Worm (Caenorhabditis elegans) whole organism, late embryonic: ENCODE data around the gene dhhc-6.
A peak's percentile ranks its signal among the peaks of the same experiment; 100 is the strongest.

ENCODE experiments used
- C38D4.7 ChIP-seq: fragments of 200-800 bp; sonication (Bioruptor generic); optimal IDR thresholded peaks from 2 replicates; lab custom pipeline; 2018; ENCODE audit warnings: mild to moderate bottlenecking, missing genetic modification characterization, moderate library complexity, missing compliant biosample characterization
- K02D7.2 ChIP-seq: sonication (generic microtip); optimal IDR thresholded peaks from 2 replicates; lab custom pipeline; 2017; ENCODE audit warnings: mild to moderate bottlenecking, missing genetic modification characterization, missing compliant biosample characterization
- ceh-19 ChIP-seq: fragments of 200-800 bp; sonication (Bioruptor generic); optimal IDR thresholded peaks from 2 replicates; lab custom pipeline; 2018; ENCODE audit warnings: mild to moderate bottlenecking, missing genetic modification characterization, missing compliant biosample characterization
- ceh-22 ChIP-seq: sonication (generic microtip); optimal IDR thresholded peaks from 2 replicates; lab custom pipeline; 2017; ENCODE audit warnings: missing biosample characterization, missing genetic modification characterization
- ceh-24 ChIP-seq: sonication (generic microtip); optimal IDR thresholded peaks from 2 replicates; lab custom pipeline; 2016; ENCODE audit warnings: mild to moderate bottlenecking, missing genetic modification characterization, missing compliant biosample characterization
- ceh-30 ChIP-seq: fragments of 150-350 bp; optimal IDR thresholded peaks from 2 replicates; lab custom pipeline; 2014; ENCODE audit warnings: missing biosample characterization, missing genetic modification characterization
- ceh-48 ChIP-seq: sonication (generic microtip); optimal IDR thresholded peaks from 2 replicates; lab custom pipeline; 2016; ENCODE audit warnings: missing genetic modification characterization, inconsistent platforms, missing compliant biosample characterization
- dve-1 ChIP-seq: sonication (generic microtip); optimal IDR thresholded peaks from 2 replicates; lab custom pipeline; 2017; ENCODE audit warnings: antibody characterized with exemption, mild to moderate bottlenecking, missing genetic modification characterization, missing compliant biosample characterization
- elt-4 ChIP-seq: sonication (generic microtip); optimal IDR thresholded peaks from 2 replicates; lab custom pipeline; 2016; ENCODE audit warnings: missing genetic modification characterization, missing compliant biosample characterization
- fkh-10 ChIP-seq: fragments of 150-350 bp; optimal IDR thresholded peaks from 2 replicates; lab custom pipeline; 2014; ENCODE audit warnings: missing biosample characterization, missing genetic modification reagents, missing genetic modification characterization
- gmeb-2 ChIP-seq: sonication (generic microtip); optimal IDR thresholded peaks from 2 replicates; lab custom pipeline; 2016; ENCODE audit warnings: missing genetic modification characterization, inconsistent platforms, missing compliant biosample characterization
- hlh-15 ChIP-seq: sonication (generic microtip); optimal IDR thresholded peaks from 2 replicates; lab custom pipeline; 2016; ENCODE audit warnings: missing genetic modification characterization, missing compliant biosample characterization
- lim-6 ChIP-seq: sonication (generic microtip); optimal IDR thresholded peaks from 2 replicates; lab custom pipeline; 2016; ENCODE audit warnings: missing genetic modification characterization, missing compliant biosample characterization
- nfya-1 ChIP-seq: sonication (generic microtip); optimal IDR thresholded peaks from 2 replicates; lab custom pipeline; 2017; ENCODE audit warnings: missing genetic modification characterization, mild to moderate bottlenecking, missing compliant biosample characterization, antibody characterized with exemption, moderate library complexity
- pag-3 ChIP-seq: sonication (generic microtip); optimal IDR thresholded peaks from 2 replicates; lab custom pipeline; 2016; ENCODE audit warnings: missing compliant biosample characterization, missing genetic modification characterization, borderline replicate concordance
- pax-1 ChIP-seq: fragments of 150-350 bp; optimal IDR thresholded peaks from 2 replicates; lab custom pipeline; 2014; ENCODE audit warnings: missing biosample characterization, missing genetic modification characterization
- sdc-2 ChIP-seq: sonication (generic microtip); optimal IDR thresholded peaks from 2 replicates; lab custom pipeline; 2016; ENCODE audit warnings: missing genotype, missing genetic modification characterization, missing compliant biosample characterization
- syd-9 ChIP-seq: sonication (generic microtip); optimal IDR thresholded peaks from 2 replicates; lab custom pipeline; 2016; ENCODE audit warnings: mild to moderate bottlenecking, missing genetic modification characterization, moderate library complexity, missing compliant biosample characterization
- tbx-2 ChIP-seq: sonication (generic microtip); optimal IDR thresholded peaks from 2 replicates; lab custom pipeline; 2016; ENCODE audit warnings: missing genetic modification characterization, missing compliant biosample characterization
- ttx-3 ChIP-seq: sonication (generic microtip); optimal IDR thresholded peaks from 2 replicates; lab custom pipeline; 2016; ENCODE audit warnings: missing genetic modification reagents, missing genetic modification characterization, missing compliant biosample characterization
- unc-3 ChIP-seq, 2 experiments: fragments of 200-800 bp in 1 of 2; sonication (Bioruptor generic) in 1 of 2; sonication (generic microtip) in 1 of 2; conservative IDR thresholded peaks in 1 of 2; optimal IDR thresholded peaks in 1 of 2; 2 replicates each; pipeline versions ENCODE4 v1.3.6 to Lab custom; 2016 to 2022; ENCODE audit warnings: missing compliant biosample characterization in 2 of 2, missing genetic modification characterization in 2 of 2, missing genetic modification reagents in 1 of 2
- unc-42 ChIP-seq: sonication (generic microtip); optimal IDR thresholded peaks from 2 replicates; lab custom pipeline; 2016; ENCODE audit warnings: missing genotype, missing genetic modification characterization, missing compliant biosample characterization
- unc-55 ChIP-seq: sonication (generic microtip); optimal IDR thresholded peaks from 2 replicates; lab custom pipeline; 2017; ENCODE audit warnings: missing biosample characterization, missing genetic modification reagents, missing genetic modification characterization
- ztf-16 ChIP-seq: sonication (generic microtip); optimal IDR thresholded peaks from 2 replicates; lab custom pipeline; 2017; ENCODE audit warnings: missing genetic modification characterization, missing compliant biosample characterization

dhhc-6 gene

DNA sequence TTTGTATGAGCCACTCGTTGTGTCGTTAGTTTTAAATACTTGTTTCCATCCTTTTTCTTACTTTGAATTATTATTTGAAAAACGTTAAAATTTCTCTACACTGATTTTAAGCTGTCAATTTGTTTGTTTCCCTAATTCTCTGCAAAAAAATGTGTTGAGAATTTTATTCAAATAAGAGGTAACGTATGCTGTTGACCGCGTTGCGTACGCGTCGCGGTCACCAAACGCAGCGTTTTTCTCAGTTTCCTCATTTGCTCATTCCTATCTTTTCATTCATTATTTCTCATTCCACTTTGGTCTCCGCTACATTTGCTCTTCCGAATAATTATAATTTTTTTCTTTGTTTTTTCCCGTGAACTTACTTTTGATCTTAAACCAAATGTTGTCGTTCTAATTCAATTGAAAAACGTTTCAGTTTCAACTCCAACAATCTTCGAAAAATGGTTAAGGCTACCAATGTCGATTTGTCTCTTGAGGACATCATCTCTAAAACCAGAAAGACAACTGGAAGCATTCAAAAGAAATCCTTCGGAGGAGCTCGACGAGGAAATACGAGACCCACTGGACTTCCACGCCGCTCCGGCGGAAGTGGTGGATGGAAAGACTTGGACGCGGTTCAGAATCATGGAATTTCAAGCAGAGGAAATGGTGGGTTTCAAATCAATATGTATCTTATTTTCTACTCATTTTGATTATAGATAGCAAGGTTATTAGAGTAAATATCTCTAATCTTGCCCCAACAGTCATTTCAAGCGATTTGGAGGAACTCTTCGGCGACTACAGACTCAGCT, 1.7 kb upstream of the dhhc-6 start, which contains the start of gene aly-3:
aly-3 (plus strand) TSS at position 409 of the 791 bp plus-strand sequence.
- peak; percentile 11 for TF ChIP-seq nfya-1 (tag; lab: Kevin White, UChicago)
- peak; percentile 19 for TF ChIP-seq tbx-2 (tag; lab: Kevin White, UChicago)
- TF ChIP-seq syd-9: no peak

ce11 chrIV:12126740-12127472, 2.2 kb downstream of the dhhc-6 start:
- no peak for TF ChIP-seq ceh-22 (tag; lab: Kevin White, UChicago)
- TF ChIP-seq unc-42 (tag; lab: Kevin White, UChicago): peak; percentile 71

DNA sequence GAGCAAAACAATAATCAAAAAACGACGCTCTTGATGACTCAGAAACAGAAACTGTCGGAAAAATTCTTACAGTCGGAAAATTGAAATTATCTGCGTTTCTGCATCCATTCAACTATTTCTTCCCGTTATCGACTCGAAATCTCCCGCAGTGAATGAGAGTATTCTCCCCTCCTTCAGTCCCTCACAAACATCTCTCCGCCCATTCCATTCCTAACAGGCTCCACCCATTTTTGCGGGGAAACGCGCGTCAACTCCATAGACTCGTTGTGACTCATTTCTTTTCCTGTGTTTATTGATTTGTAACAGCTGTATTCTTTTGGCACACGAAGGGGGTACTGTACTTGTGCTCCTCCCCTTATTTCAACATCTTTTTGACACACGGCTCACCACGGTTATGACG, 3.1 kb downstream of the dhhc-6 start:
- TF ChIP-seq elt-4 (tag; lab: Kevin White, UChicago): no peak
- peak; percentile 10 for TF ChIP-seq nfya-1 (tag; lab: Kevin White, UChicago)

DNA sequence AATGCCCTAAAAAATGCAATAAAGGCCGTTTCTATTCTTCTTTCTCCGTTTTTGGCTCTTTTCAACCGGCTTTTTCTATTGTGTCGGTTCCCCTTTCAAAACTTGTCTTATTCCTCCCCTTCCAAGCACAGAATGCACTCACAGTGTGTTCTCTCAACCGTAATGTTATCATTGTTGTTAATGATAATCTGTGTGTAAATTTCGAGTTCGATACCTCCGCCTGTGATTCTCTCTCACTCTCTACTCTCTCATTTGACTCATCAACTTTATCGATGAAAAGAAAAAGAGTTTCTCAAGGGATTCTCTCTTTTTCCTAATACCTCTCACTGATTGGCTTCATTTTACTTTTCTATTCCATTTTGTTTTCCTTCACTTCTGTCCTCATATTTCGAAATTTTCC, 4.0 kb downstream of the dhhc-6 start:
- TF ChIP-seq syd-9 (no peak), sdc-2 (tag; lab: Kevin White, UChicago) (no peak), K02D7.2 (tag; lab: Kevin White, UChicago) (no peak), fkh-10 (no peak), pag-3 (no peak), dve-1 (tag; lab: Kevin White, UChicago) (no peak)
- TF ChIP-seq, all 69 proteins: peak for 0

DNA sequence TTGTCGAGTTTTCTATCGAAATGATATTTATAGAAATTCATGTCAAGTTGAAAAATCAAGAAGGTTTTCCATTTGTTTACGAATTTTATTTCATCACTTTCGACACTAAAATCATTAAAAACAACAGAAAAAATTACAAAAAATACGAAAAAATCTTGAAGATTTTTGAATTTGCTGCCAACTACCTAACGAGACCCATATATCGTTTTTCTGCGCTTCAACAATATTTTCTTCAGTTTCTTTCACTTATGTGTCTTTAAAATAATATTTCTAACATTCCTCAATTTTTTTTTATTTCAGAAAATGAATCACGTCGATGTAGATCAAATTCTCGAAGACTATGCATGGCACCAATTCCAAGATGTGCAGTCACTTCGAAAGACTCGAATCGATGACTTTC, 4.5 kb downstream of the dhhc-6 start, which contains the start of gene lin-24:
lin-24 (plus strand) TSS at position 301 of the 400 bp plus-strand sequence.
- no peak for TF ChIP-seq gmeb-2 (tag; lab: Kevin White, UChicago)
- TF ChIP-seq tbx-2 (tag; lab: Kevin White, UChicago): no peak
- TF ChIP-seq unc-55 (GFP tag; lab: Kevin White, UChicago): no peak
- no peak for TF ChIP-seq ttx-3
- no peak for TF ChIP-seq ceh-30 (tag; lab: Kevin White, UChicago)
- TF ChIP-seq lim-6: no peak
- no peak for TF ChIP-seq ceh-19
- TF ChIP-seq nfya-1 (tag; lab: Kevin White, UChicago): no peak

- TF ChIP-seq hlh-15 (tag; lab: Kevin White, UChicago) (no peak), lim-6 (no peak), C38D4.7 (no peak), ceh-48 (no peak), unc-3 (GFP tag; conservative IDR thresholded peaks at IDR 0.05; lab: Robert Waterston, UW) (no peak), unc-3 (tag; optimal IDR thresholded peaks at IDR 0.05; lab: Kevin White, UChicago) (no peak)
Measured at ce11 chrIV:12131308-12132072, 6.7 kb downstream of the dhhc-6 start.

ce11 chrIV:12133776-12134175, 9.0 kb downstream of the dhhc-6 start:
- TF ChIP-seq ztf-16 (tag; lab: Kevin White, UChicago) (no peak), ceh-24 (tag; lab: Kevin White, UChicago) (no peak), pax-1 (no peak)
